Fruit fly (Drosophila melanogaster) whole organism, embryonic: ENCODE data around the gene witty.

Source experiments
- ATbp ChIP-seq: fragments of 200-800 bp; sonication (Bioruptor generic); optimal IDR thresholded peaks from 2 replicates; lab custom pipeline; 2017; ENCODE audit warnings: missing biosample characterization, mild to moderate bottlenecking, missing genetic modification characterization, missing genetic modification reagents
- Aef1 ChIP-seq: fragments of 200-800 bp; sonication (Bioruptor generic); IDR thresholded peaks from 3 replicates; pipeline ENCODE4 v1.3.6; 2022; ENCODE audit warnings: missing biosample characterization, missing genetic modification characterization
- Atf-2 ChIP-seq: fragments of 200-800 bp; sonication (Bioruptor generic); optimal IDR thresholded peaks from 2 replicates; lab custom pipeline; 2016; ENCODE audit warnings: missing biosample characterization, missing genetic modification characterization
- C15 ChIP-seq: fragments of 200-800 bp; sonication (Bioruptor generic); IDR thresholded peaks from 3 replicates; pipeline ENCODE4 v1.3.6; 2022; ENCODE audit warnings: missing biosample characterization, missing genetic modification characterization
- CG10366 ChIP-seq: fragments of 200-800 bp; sonication (Bioruptor generic); IDR thresholded peaks from 2 replicates; pipeline ENCODE4 v1.3.6; 2022; ENCODE audit warnings: missing biosample characterization, missing genetic modification characterization
- CG10979 ChIP-seq: fragments of 200-800 bp; sonication (Bioruptor generic); optimal IDR thresholded peaks from 2 replicates; lab custom pipeline; 2018; ENCODE audit warnings: missing biosample characterization, mild to moderate bottlenecking, missing genetic modification characterization, moderate library complexity
- CG12942 ChIP-seq: fragments of 200-800 bp; sonication (Bioruptor generic); optimal IDR thresholded peaks from 3 replicates; lab custom pipeline; 2016; ENCODE audit warnings: missing biosample characterization, missing genetic modification characterization
- CG14710 ChIP-seq: fragments of 200-800 bp; sonication (Bioruptor generic); optimal IDR thresholded peaks from 3 replicates; lab custom pipeline; 2019; ENCODE audit warnings: missing biosample characterization, mild to moderate bottlenecking, missing genetic modification characterization, moderate library complexity
- CG16813 ChIP-seq: fragments of 200-800 bp; sonication (Bioruptor generic); IDR thresholded peaks from 3 replicates; pipeline ENCODE4 v1.3.6; 2022; ENCODE audit warnings: missing biosample characterization, missing genetic modification characterization; ENCODE audit not compliant: partially characterized antibody
- CG17361 ChIP-seq: fragments of 200-800 bp; sonication (Bioruptor generic); IDR thresholded peaks from 3 replicates; pipeline ENCODE4 v1.3.6; 2022; ENCODE audit warnings: missing biosample characterization, missing genetic modification characterization
- CG2712 ChIP-seq: fragments of 200-800 bp; optimal IDR thresholded peaks from 3 replicates; lab custom pipeline; 2019; ENCODE audit warnings: missing biosample characterization, mild to moderate bottlenecking, missing genetic modification characterization, moderate library complexity
- CG31224 ChIP-seq: fragments of 200-800 bp; sonication (Bioruptor generic); IDR thresholded peaks from 2 replicates; pipeline ENCODE4 v1.3.6; 2022; ENCODE audit warnings: missing biosample characterization, missing genetic modification characterization
- CG34224 ChIP-seq: fragments of 200-800 bp; sonication (Bioruptor generic); IDR thresholded peaks from 3 replicates; pipeline ENCODE4 v1.3.6; 2022; ENCODE audit warnings: missing biosample characterization, missing genetic modification characterization; ENCODE audit not compliant: partially characterized antibody
- CG34376 ChIP-seq: fragments of 200-800 bp; sonication (Bioruptor generic); optimal IDR thresholded peaks from 2 replicates; lab custom pipeline; 2018; ENCODE audit warnings: missing biosample characterization, mild to moderate bottlenecking, missing genetic modification characterization
- CG4404 ChIP-seq: fragments of 200-800 bp; sonication (Bioruptor generic); IDR thresholded peaks from 2 replicates; pipeline ENCODE4 v1.3.6; 2022; ENCODE audit warnings: missing biosample characterization, missing genetic modification characterization
- CG9727 ChIP-seq: fragments of 200-800 bp; sonication (Bioruptor generic); optimal IDR thresholded peaks from 3 replicates; lab custom pipeline; 2017; ENCODE audit warnings: missing biosample characterization, mild to moderate bottlenecking, missing genetic modification characterization
- Camta ChIP-seq: fragments of 200-800 bp; sonication (Bioruptor generic); optimal IDR thresholded peaks from 2 replicates; lab custom pipeline; 2016; ENCODE audit warnings: missing biosample characterization, missing genetic modification characterization
- Drgx ChIP-seq: fragments of 200-800 bp; sonication (Bioruptor generic); IDR thresholded peaks from 2 replicates; pipeline ENCODE4 v1.3.6; 2022; ENCODE audit warnings: missing biosample characterization, missing genetic modification characterization
- Elba2 ChIP-seq: fragments of 200-800 bp; sonication (Bioruptor generic); optimal IDR thresholded peaks from 3 replicates; lab custom pipeline; 2016; ENCODE audit warnings: missing biosample characterization, missing genetic modification characterization
- Med ChIP-seq: fragments of 200-800 bp; sonication (Bioruptor generic); peaks from one replicate; lab custom pipeline; 2016; ENCODE audit warnings: missing biosample characterization, missing genetic modification characterization, mild to moderate bottlenecking, inconsistent platforms, moderate library complexity
- Opbp ChIP-seq: fragments of 200-800 bp; sonication (Bioruptor generic); IDR thresholded peaks from 3 replicates; pipeline ENCODE4 v1.3.6; 2022; ENCODE audit warnings: missing biosample characterization, missing genetic modification characterization; ENCODE audit not compliant: partially characterized antibody
- Ssrp ChIP-seq: fragments of 200-800 bp; sonication (Bioruptor generic); optimal IDR thresholded peaks from 2 replicates; lab custom pipeline; 2018; ENCODE audit warnings: missing biosample characterization, mild to moderate bottlenecking, missing genetic modification characterization, moderate library complexity
- Usf ChIP-seq: fragments of 200-800 bp; sonication (Bioruptor generic); optimal IDR thresholded peaks from 2 replicates; lab custom pipeline; 2017; ENCODE audit warnings: missing genotype, missing biosample characterization, missing genetic modification characterization
- Xrp1 ChIP-seq: fragments of 200-800 bp; sonication (Bioruptor generic); IDR thresholded peaks from 2 replicates; pipeline ENCODE4 v1.3.6; 2022; ENCODE audit warnings: missing biosample characterization, missing genetic modification characterization
- amos ChIP-seq: fragments of 200-800 bp; sonication (Bioruptor generic); IDR thresholded peaks from 2 replicates; pipeline ENCODE4 v1.3.6; 2022; ENCODE audit warnings: missing biosample characterization, missing genetic modification characterization; ENCODE audit not compliant: partially characterized antibody
- bbx ChIP-seq: fragments of 200-800 bp; sonication (Bioruptor generic); IDR thresholded peaks from 2 replicates; pipeline ENCODE4 v1.3.6; 2022; ENCODE audit warnings: missing biosample characterization, missing genetic modification characterization; ENCODE audit not compliant: partially characterized antibody
- bsh ChIP-seq, 2 experiments: fragments of 200-800 bp; sonication (Bioruptor generic); optimal IDR thresholded peaks; 2 replicates each; lab custom pipeline; 2017 to 2018; ENCODE audit warnings: mild to moderate bottlenecking in 2 of 2, missing biosample characterization in 2 of 2, missing genetic modification characterization in 2 of 2, moderate library complexity in 1 of 2
- chinmo ChIP-seq: fragments of 200-800 bp; sonication (Bioruptor generic); IDR thresholded peaks from 4 replicates; pipeline ENCODE4 v1.3.6; 2022; ENCODE audit warnings: missing biosample characterization, missing genetic modification characterization; ENCODE audit not compliant: partially characterized antibody
- corto ChIP-seq: fragments of 200-800 bp; sonication (Bioruptor generic); optimal IDR thresholded peaks from 2 replicates; lab custom pipeline; 2016; ENCODE audit warnings: missing biosample characterization, mild to moderate bottlenecking, missing genetic modification characterization, moderate library complexity
- crol ChIP-seq: fragments of 200-800 bp; sonication (Bioruptor generic); IDR thresholded peaks from 2 replicates; pipeline ENCODE4 v1.3.6; 2022; ENCODE audit warnings: missing biosample characterization, missing genetic modification characterization
- gce ChIP-seq: fragments of 200-800 bp; sonication (Bioruptor generic); IDR thresholded peaks from 3 replicates; pipeline ENCODE4 v1.3.6; 2022; ENCODE audit warnings: missing biosample characterization, missing genetic modification characterization
- gem ChIP-seq: fragments of 200-800 bp; sonication (Bioruptor generic); optimal IDR thresholded peaks from 2 replicates; lab custom pipeline; 2019; ENCODE audit warnings: missing biosample characterization, mild to moderate bottlenecking, missing genetic modification characterization, moderate library complexity
- hb ChIP-seq: fragments of 200-800 bp; sonication (Bioruptor generic); IDR thresholded peaks from 3 replicates; pipeline ENCODE4 v1.3.6; 2022; ENCODE audit warnings: missing biosample characterization, missing genetic modification characterization; ENCODE audit not compliant: partially characterized antibody
- hkb ChIP-seq, 2 experiments: fragments of 200-800 bp in 1 of 2; fragments of >200 bp in 1 of 2; sonication (Bioruptor generic) in 1 of 2; IDR thresholded peaks in 1 of 2; optimal IDR thresholded peaks in 1 of 2; 2 replicates each; pipeline versions ENCODE4 v1.3.6 to Lab custom; 2017 to 2022; ENCODE audit warnings: missing biosample characterization in 1 of 2, missing genetic modification characterization in 1 of 2
- ind ChIP-seq: fragments of 200-800 bp; sonication (Bioruptor generic); optimal IDR thresholded peaks from 3 replicates; lab custom pipeline; 2016; ENCODE audit warnings: missing biosample characterization, missing genetic modification characterization
- lbe ChIP-seq: fragments of 200-800 bp; sonication (Bioruptor generic); optimal IDR thresholded peaks from 2 replicates; lab custom pipeline; 2016; ENCODE audit warnings: missing biosample characterization, mild to moderate bottlenecking, missing genetic modification characterization
- lola ChIP-seq, 3 experiments: fragments of >200 bp in 2 of 3; fragments of 200-800 bp in 1 of 3; sonication (Bioruptor generic) in 1 of 3; optimal IDR thresholded peaks; 2 replicates each; lab custom pipeline; 2017 to 2019; ENCODE audit warnings: missing biosample characterization in 3 of 3, missing genetic modification characterization in 3 of 3, mild to moderate bottlenecking in 1 of 3, moderate library complexity in 1 of 3
- nom ChIP-seq: fragments of 200-800 bp; sonication (Bioruptor generic); optimal IDR thresholded peaks from 2 replicates; lab custom pipeline; 2017; ENCODE audit warnings: missing biosample characterization, missing genetic modification characterization, mild to moderate bottlenecking, moderate library complexity, missing genetic modification reagents
- p53 ChIP-seq: fragments of 200-800 bp; sonication (Bioruptor generic); optimal IDR thresholded peaks from 2 replicates; lab custom pipeline; 2016; ENCODE audit warnings: missing biosample characterization, missing genetic modification characterization
- prd ChIP-seq, 3 experiments: fragments of >200 bp in 2 of 3; fragments of 200-800 bp in 1 of 3; sonication (Bioruptor generic) in 1 of 3; optimal IDR thresholded peaks in 2 of 3; IDR thresholded peaks in 1 of 3; 2 replicates in 2 of 3; 3 replicates in 1 of 3; pipeline versions ENCODE4 v1.3.6 to Lab custom; 2017 to 2022; ENCODE audit warnings: missing biosample characterization in 1 of 3, missing genetic modification characterization in 1 of 3
- row ChIP-seq: fragments of 200-800 bp; sonication (Bioruptor generic); IDR thresholded peaks from 3 replicates; pipeline ENCODE4 v1.3.6; 2022; ENCODE audit warnings: missing biosample characterization, missing genetic modification characterization
- sens ChIP-seq: fragments of 200-800 bp; sonication (Bioruptor generic); peaks from one replicate; lab custom pipeline; 2016; ENCODE audit warnings: missing biosample characterization, missing genetic modification characterization
- sim ChIP-seq: fragments of 200-800 bp; sonication (Bioruptor generic); IDR thresholded peaks from 2 replicates; pipeline ENCODE4 v1.3.6; 2022; ENCODE audit warnings: missing biosample characterization, missing genetic modification characterization
- stc ChIP-seq: fragments of 200-800 bp; sonication (Bioruptor generic); IDR thresholded peaks from 2 replicates; pipeline ENCODE4 v1.3.6; 2022; ENCODE audit warnings: missing biosample characterization, missing genetic modification characterization
- tap ChIP-seq: fragments of 200-800 bp; optimal IDR thresholded peaks from 3 replicates; lab custom pipeline; 2019; ENCODE audit warnings: missing biosample characterization, mild to moderate bottlenecking, missing genetic modification characterization, moderate library complexity
- trh ChIP-seq: fragments of 200-800 bp; sonication (Bioruptor generic); optimal IDR thresholded peaks from 2 replicates; lab custom pipeline; 2016; ENCODE audit warnings: missing biosample characterization, missing genetic modification characterization

Gene witty

dm6 chr2L:8297070-8297469 lies 41.0 kb upstream of the witty start (continued):
- TF ChIP-seq bbx: peak; percentile 14; the same call in 1 of the 2 replicates
- 0 out of 3 replicates have a peak, but pooled peaks have one; percentile 18 for TF ChIP-seq CG34224 (GFP tag; lab: Robert Waterston, UW)
- no peak for TF ChIP-seq gem (tag; lab: Kevin White, UChicago)
- peak; percentile 24 for TF ChIP-seq Med
- TF ChIP-seq ind (GFP tag; lab: Kevin White, UChicago): no peak
- no peak for TF ChIP-seq ATbp
- no peak for TF ChIP-seq trh
- no peak for TF ChIP-seq CG31224
- TF ChIP-seq Ssrp: no peak
- TF ChIP-seq Aef1 (GFP tag; lab: Robert Waterston, UW): no peak

dm6 chr2L:8299194-8299811 lies 38.8 kb upstream of the witty start:
- TF ChIP-seq sens (GFP tag; lab: Kevin White, UChicago) (peak; percentile 38), CG17361 (GFP tag; lab: Robert Waterston, UW) (0 out of 3 replicates have a peak, but pooled peaks have one; percentile 29), CG12942 (no peak), CG2712 (tag; lab: Kevin White, UChicago) (peak; percentile 25), amos (peak; percentile 25; the same call in 1 of the 2 replicates), CG34376 (GFP tag; lab: Kevin White, UChicago) (no peak), nom (GFP tag; lab: Kevin White, UChicago) (peak; percentile 93), prd (optimal IDR thresholded peaks at IDR 0.05; lab: Kevin White, UChicago) (no peak), prd (GFP tag; IDR thresholded peaks at IDR 0.05; lab: Robert Waterston, UW) (peak; percentile 16; the same call in 1 of the 3 replicates), Xrp1 (GFP tag; lab: Robert Waterston, UW) (peak; percentile 15; the same call in 1 of the 2 replicates), Med (peak; percentile 34), CG10979 (peak; percentile 19), lola (GFP tag; optimal IDR thresholded peaks at IDR 0.05; lab: Kevin White, UChicago) (peak in 1 of 3 experiments; percentile 13), hkb (optimal IDR thresholded peaks at IDR 0.05; lab: Kevin White, UChicago) (no peak), hkb (GFP tag; IDR thresholded peaks at IDR 0.05; lab: Robert Waterston, UW) (0 out of 2 replicates have a peak, but pooled peaks have one; percentile 22), Camta (GFP tag; lab: Kevin White, UChicago) (no peak), crol (GFP tag; lab: Robert Waterston, UW) (peak; percentile 75), gce (GFP tag; lab: Robert Waterston, UW) (0 out of 3 replicates have a peak, but pooled peaks have one; percentile 10), stc (GFP tag; lab: Robert Waterston, UW) (no peak), CG10366 (GFP tag; lab: Robert Waterston, UW) (no peak), hb (GFP tag; lab: Robert Waterston, UW) (peak; percentile 19; the same call in 1 of the 3 replicates), Elba2 (GFP tag; lab: Kevin White, UChicago) (no peak), CG14710 (peak; percentile 7), CG16813 (0 out of 3 replicates have a peak, but pooled peaks have one; percentile 9), bsh (GFP tag; optimal IDR thresholded peaks at IDR 0.05; lab: Kevin White, UChicago) (peak in 1 of 2 experiments; percentile 68), tap (tag; lab: Kevin White, UChicago) (no peak), row (GFP tag; lab: Robert Waterston, UW) (0 out of 3 replicates have a peak, but pooled peaks have one; percentile 15), Usf (GFP tag; lab: Kevin White, UChicago) (no peak), Drgx (GFP tag; lab: Robert Waterston, UW) (peak; percentile 46; the same call in 1 of the 2 replicates), CG9727 (GFP tag; lab: Kevin White, UChicago) (peak; percentile 10), lbe (GFP tag; lab: Kevin White, UChicago) (peak; percentile 83), C15 (GFP tag; lab: Robert Waterston, UW) (no peak), CG4404 (GFP tag; lab: Robert Waterston, UW) (0 out of 2 replicates have a peak, but pooled peaks have one; percentile 10), sim (GFP tag; lab: Robert Waterston, UW) (0 out of 2 replicates have a peak, but pooled peaks have one; percentile 3), chinmo (GFP tag; lab: Robert Waterston, UW) (0 out of 4 replicates have a peak, but pooled peaks have one; percentile 47), p53 (GFP tag; lab: Kevin White, UChicago) (no peak), Opbp (GFP tag; lab: Robert Waterston, UW) (peak; percentile 31; the same call in 1 of the 3 replicates), Atf-2 (GFP tag; lab: Kevin White, UChicago) (no peak), corto (GFP tag; lab: Kevin White, UChicago) (peak; percentile 65)
